Fruit fly (Drosophila melanogaster) Kc167 (cell line): ENCODE measurements around the gene CG15373.

Experiments
- Myc ChIP-seq: fragments of >200 bp; optimal IDR thresholded peaks from 2 replicates; lab custom pipeline; 2017; ENCODE audit warnings: missing external identifiers
- Sin3A ChIP-seq: fragments of >200 bp; optimal IDR thresholded peaks from 2 replicates; lab custom pipeline; 2018; ENCODE audit warnings: missing external identifiers
- insv ChIP-seq: fragments of >200 bp; optimal IDR thresholded peaks from 3 replicates; lab custom pipeline; 2018; ENCODE audit warnings: missing external identifiers
- psq ChIP-seq: fragments of >200 bp; optimal IDR thresholded peaks from 2 replicates; lab custom pipeline; 2017; ENCODE audit warnings: missing external identifiers
- ttk ChIP-seq: sonication (Bioruptor generic); optimal IDR thresholded peaks from 2 replicates; lab custom pipeline; 2017; ENCODE audit warnings: missing external identifiers

DNA sequence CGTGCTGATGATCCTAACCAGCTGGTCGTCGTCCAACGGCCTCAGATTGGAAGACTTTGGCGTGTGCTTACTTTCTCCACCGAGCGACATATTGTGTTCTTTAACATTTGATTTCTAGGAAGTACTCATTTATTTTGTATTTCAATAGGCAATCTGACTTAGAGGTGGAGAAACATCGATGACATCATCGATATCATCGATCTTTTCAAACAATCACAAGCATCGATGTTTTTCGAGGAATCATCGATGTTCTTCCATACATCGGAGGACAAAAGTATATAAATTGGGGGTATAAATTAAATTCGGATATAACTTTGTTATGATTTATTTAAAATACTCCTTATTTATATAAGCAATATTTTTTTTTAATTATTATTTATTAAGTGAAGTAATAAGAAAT lies 46.5 kb downstream of the CG15373 start, which contains the start of gene Swt1:
- TF ChIP-seq Myc (lab: Kevin White, UChicago) (no peak), psq (lab: Kevin White, UChicago) (no peak), insv (no peak), Sin3A (no peak), ttk (no peak)
